Fruit fly (Drosophila melanogaster): ENCODE results near the gene CG33252.

The CG33252 gene

dm6 chrX:16849517-16849916 lies 47.5 kb downstream of the CG33252 start (continued):
- TF ChIP-seq tio (GFP tag; optimal IDR thresholded peaks at IDR 0.05) (no peak), Scr (GFP tag; IDR thresholded peaks at IDR 0.05; ENCODE audit: partially characterized antibody) (no peak), ara (GFP tag; IDR thresholded peaks at IDR 0.05) (no peak), H2.0 (GFP tag; IDR thresholded peaks at IDR 0.05) (no peak), Sin3A (optimal IDR thresholded peaks at IDR 0.05) (no peak), CG10654 (GFP tag; optimal IDR thresholded peaks at IDR 0.05) (no peak), sr (GFP tag; IDR thresholded peaks at IDR 0.05) (peak; percentile 72), ssp (GFP tag; IDR thresholded peaks at IDR 0.05) (no peak), CG1602 (GFP tag; optimal IDR thresholded peaks at IDR 0.05) (no peak), Dref (GFP tag; IDR thresholded peaks at IDR 0.05) (no peak), CG8944 (GFP tag; optimal IDR thresholded peaks at IDR 0.05) (no peak), Ets97D (GFP tag; optimal IDR thresholded peaks at IDR 0.05) (no peak), Meics (GFP tag; optimal IDR thresholded peaks at IDR 0.05) (no peak), ERR (GFP tag; optimal IDR thresholded peaks at IDR 0.05) (no peak), p53 (GFP tag; optimal IDR thresholded peaks at IDR 0.05) (no peak), ac (GFP tag; optimal IDR thresholded peaks at IDR 0.05) (no peak), CG2202 (tag; optimal IDR thresholded peaks at IDR 0.05) (no peak), CG11456 (GFP tag; IDR thresholded peaks at IDR 0.05) (no peak), nerfin-1 (tag; optimal IDR thresholded peaks at IDR 0.05) (no peak), Ets65A (GFP tag) (peak; percentile 9), nom (GFP tag; optimal IDR thresholded peaks at IDR 0.05) (no peak), CG18599 (GFP tag; optimal IDR thresholded peaks at IDR 0.05) (no peak), row (GFP tag; IDR thresholded peaks at IDR 0.05) (no peak), CG6689 (GFP tag; IDR thresholded peaks at IDR 0.05) (no peak), pfk (GFP tag; optimal IDR thresholded peaks at IDR 0.05) (no peak), CG3163 (GFP tag; optimal IDR thresholded peaks at IDR 0.05) (no peak)

dm6 chrX:16848978-16849377 lies 48.0 kb downstream of the CG33252 start:
- TF ChIP-seq Meics (GFP tag; optimal IDR thresholded peaks at IDR 0.05), result no peak
- no peak for TF ChIP-seq gsb (GFP tag; IDR thresholded peaks at IDR 0.05)
- TF ChIP-seq caup (GFP tag; optimal IDR thresholded peaks at IDR 0.05; ENCODE audit: severe bottlenecking), result no peak
- TF ChIP-seq p53 (GFP tag; optimal IDR thresholded peaks at IDR 0.05), result no peak
- no peak for TF ChIP-seq CG17912 (GFP tag; optimal IDR thresholded peaks at IDR 0.05)
- no peak for TF ChIP-seq jigr1 (GFP tag; IDR thresholded peaks at IDR 0.05)
- TF ChIP-seq h (optimal IDR thresholded peaks at IDR 0.05), result no peak
- TF ChIP-seq vfl (GFP tag; optimal IDR thresholded peaks at IDR 0.05), result no peak
- TF ChIP-seq CG17328 (GFP tag; IDR thresholded peaks at IDR 0.05), result no peak
- peak; percentile 38 for TF ChIP-seq Blimp-1 (GFP tag; optimal IDR thresholded peaks at IDR 0.05)
- TF ChIP-seq H2.0 (GFP tag; IDR thresholded peaks at IDR 0.05), result no peak
- TF ChIP-seq CG43689 (GFP tag; IDR thresholded peaks at IDR 0.05), result no peak
- TF ChIP-seq E2f2 (GFP tag; IDR thresholded peaks at IDR 0.05), result 0 out of 2 replicates have a peak, but pooled peaks have one; percentile 17
- TF ChIP-seq CG14441 (GFP tag; IDR thresholded peaks at IDR 0.05), result no peak
- no peak for TF ChIP-seq NFAT (GFP tag; IDR thresholded peaks at IDR 0.05)
- TF ChIP-seq fd64A (GFP tag; optimal IDR thresholded peaks at IDR 0.05), result no peak
- TF ChIP-seq CG15073 (GFP tag; optimal IDR thresholded peaks at IDR 0.05), result no peak
- TF ChIP-seq zfh1 (GFP tag; IDR thresholded peaks at IDR 0.05), result 0 out of 3 replicates have a peak, but pooled peaks have one; percentile 49
- TF ChIP-seq D19A (tag; optimal IDR thresholded peaks at IDR 0.05), result peak; percentile 37
- TF ChIP-seq Lpt (GFP tag; optimal IDR thresholded peaks at IDR 0.05), result no peak
- TF ChIP-seq ab (GFP tag; optimal IDR thresholded peaks at IDR 0.05), result no peak
- peak; percentile 64 for TF ChIP-seq CG10274 (GFP tag; optimal IDR thresholded peaks at IDR 0.05)
- peak; percentile 34; the same call in 1 of the 2 replicates for TF ChIP-seq Xrp1 (GFP tag; IDR thresholded peaks at IDR 0.05)
- TF ChIP-seq CG10209 (GFP tag; optimal IDR thresholded peaks at IDR 0.05), result no peak
- TF ChIP-seq MTF-1 (GFP tag; optimal IDR thresholded peaks at IDR 0.05; ENCODE audit: borderline replicate concordance), result no peak
- peak; percentile 39 for TF ChIP-seq gem (tag; optimal IDR thresholded peaks at IDR 0.05)
- TF ChIP-seq CG4404 (GFP tag; IDR thresholded peaks at IDR 0.05), result no peak
- TF ChIP-seq peb (GFP tag; IDR thresholded peaks at IDR 0.05), result 0 out of 2 replicates have a peak, but pooled peaks have one; percentile 13
- no peak for TF ChIP-seq CG32532 (GFP tag; IDR thresholded peaks at IDR 0.05)
- TF ChIP-seq CG9876 (GFP tag; optimal IDR thresholded peaks at IDR 0.05), result no peak
- TF ChIP-seq CG1832 (GFP tag; optimal IDR thresholded peaks at IDR 0.05), result no peak

Data from whole organism, embryonic.